Fruit fly (Drosophila melanogaster) whole organism: ENCODE measurements around the gene CG3473.

Source experiments
- CG8478 ChIP-seq: fragments of >200 bp; optimal IDR thresholded peaks from 2 replicates; lab custom pipeline; 2018; ENCODE audit warnings: inconsistent platforms
- Dll ChIP-seq: fragments of >200 bp; optimal IDR thresholded peaks from 2 replicates; lab custom pipeline; 2017
- EcR ChIP-seq, 2 experiments: fragments of >200 bp; optimal IDR thresholded peaks; 2 replicates each; lab custom pipeline; 2017; ENCODE audit warnings: missing biosample characterization in 2 of 2, missing genetic modification characterization in 2 of 2, missing genetic modification reagents in 2 of 2
- pan ChIP-seq: fragments of >200 bp; optimal IDR thresholded peaks from 2 replicates; lab custom pipeline; 2017
- psq ChIP-seq: fragments of >200 bp; optimal IDR thresholded peaks from 2 replicates; lab custom pipeline; 2017
- usp ChIP-seq: fragments of >200 bp; optimal IDR thresholded peaks from 2 replicates; lab custom pipeline; 2017; ENCODE audit warnings: missing biosample characterization, missing genetic modification characterization, mixed read lengths

CG3473 gene

dm6 chr2L:14524244-14524643, 39.3 kb downstream of the CG3473 start, which contains the start of gene CG33648:
Gene CG33648, plus strand, starts transcription at chr2L:14524312.
- TF ChIP-seq CG8478 (lab: Kevin White, UChicago), result no peak
- no peak for TF ChIP-seq psq (lab: Kevin White, UChicago)
- no peak for TF ChIP-seq pan (lab: Kevin White, UChicago)

DNA sequence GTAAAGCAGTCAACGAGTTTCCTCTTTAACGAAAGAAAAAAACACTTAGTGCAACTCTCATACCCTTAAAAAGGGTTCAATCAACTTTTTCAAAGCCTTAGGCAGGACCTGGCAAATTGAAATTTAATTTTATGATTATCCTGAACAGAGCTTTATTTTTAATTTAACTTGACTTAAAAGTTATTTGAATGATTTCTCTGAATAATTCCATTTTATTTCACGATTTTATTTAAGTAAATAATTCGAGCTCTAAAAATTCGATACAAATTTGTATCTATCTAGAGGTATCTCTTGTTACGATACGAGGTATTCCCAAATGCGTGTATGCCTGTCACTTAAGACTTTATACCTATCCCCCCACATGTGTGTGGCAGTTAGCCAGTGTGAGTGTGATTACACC, 39.8 kb downstream of the CG3473 start:
- no peak for TF ChIP-seq EcR (GFP tag; optimal IDR thresholded peaks at IDR 0.05; lab: Kevin White, UChicago)
- no peak for TF ChIP-seq usp (GFP tag; lab: Kevin White, UChicago)

DNA sequence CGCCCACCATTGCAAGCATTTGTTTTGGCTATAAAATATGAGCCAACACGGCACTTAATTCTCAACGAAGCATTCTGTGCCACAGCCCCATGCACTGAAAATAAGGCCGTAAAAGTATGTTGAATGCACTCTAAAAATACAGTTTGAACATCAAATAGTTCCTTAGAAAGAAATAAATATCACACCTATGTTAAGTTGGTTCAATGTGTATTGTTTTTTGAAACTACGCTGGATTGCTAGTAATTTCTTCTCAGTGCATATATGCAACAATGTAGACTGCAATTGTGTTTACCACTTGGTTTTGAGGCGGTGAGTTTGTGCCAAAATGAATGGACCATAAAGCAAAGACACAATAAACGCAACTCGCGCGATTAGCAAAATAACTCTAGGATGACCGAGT, 42.1 kb downstream of the CG3473 start:
- no peak for TF ChIP-seq usp (GFP tag; lab: Kevin White, UChicago)

DNA sequence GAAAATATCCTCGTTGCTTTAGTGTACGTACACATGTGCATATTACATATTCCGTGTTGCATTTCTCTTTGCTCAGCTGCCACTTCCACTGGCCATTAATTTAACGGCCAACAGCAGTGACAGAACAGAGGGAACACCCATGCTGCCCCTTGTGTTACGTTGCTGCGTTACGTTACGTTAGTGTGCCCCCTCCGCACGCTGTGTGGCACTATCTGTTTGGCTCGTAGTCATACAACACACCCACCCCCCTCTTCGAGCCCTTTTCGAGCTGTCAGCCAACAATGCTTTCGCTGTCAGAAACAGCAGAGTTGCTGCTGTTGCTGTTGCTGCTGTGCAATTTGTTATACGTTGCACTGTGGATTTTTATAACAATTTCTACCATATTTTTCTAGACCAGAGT, 43.0 kb downstream of the CG3473 start:
- TF ChIP-seq usp (GFP tag; lab: Kevin White, UChicago) (no peak), CG8478 (lab: Kevin White, UChicago) (no peak), psq (lab: Kevin White, UChicago) (no peak), EcR (GFP tag; optimal IDR thresholded peaks at IDR 0.05; lab: Kevin White, UChicago) (no peak), Dll (lab: Kevin White, UChicago) (no peak), pan (lab: Kevin White, UChicago) (no peak)

DNA sequence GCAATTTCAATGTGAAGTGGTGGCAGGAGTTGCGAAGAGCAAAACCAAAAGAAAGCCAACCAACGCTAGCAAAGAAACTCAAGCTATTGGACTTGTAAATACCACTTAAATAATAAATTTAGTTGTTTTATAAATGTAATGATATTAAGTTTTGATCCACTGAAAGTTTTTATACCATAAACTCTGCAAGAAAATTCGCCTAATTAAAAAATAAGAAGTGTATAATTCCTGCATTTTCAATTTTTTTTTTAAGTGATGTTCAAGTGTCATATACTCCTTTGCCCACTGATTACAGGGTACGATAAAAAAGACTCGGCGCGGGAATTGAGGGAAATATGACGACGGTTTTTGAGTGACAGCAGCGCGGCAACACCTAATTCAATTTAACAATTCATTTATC, 44.3 kb downstream of the CG3473 start:
- no peak for TF ChIP-seq Dll (lab: Kevin White, UChicago)
- no peak for TF ChIP-seq CG8478 (lab: Kevin White, UChicago)
- no peak for TF ChIP-seq EcR (GFP tag; optimal IDR thresholded peaks at IDR 0.05; lab: Kevin White, UChicago)
- TF ChIP-seq pan (lab: Kevin White, UChicago), result no peak
- TF ChIP-seq psq (lab: Kevin White, UChicago), result no peak
- no peak for TF ChIP-seq usp (GFP tag; lab: Kevin White, UChicago)

- no peak for TF ChIP-seq psq (lab: Kevin White, UChicago)
- no peak for TF ChIP-seq pan (lab: Kevin White, UChicago)
- no peak for TF ChIP-seq usp (GFP tag; lab: Kevin White, UChicago)
- no peak for TF ChIP-seq Dll (lab: Kevin White, UChicago)
- no peak for TF ChIP-seq CG8478 (lab: Kevin White, UChicago)
- no peak for TF ChIP-seq EcR (GFP tag; optimal IDR thresholded peaks at IDR 0.05; lab: Kevin White, UChicago)
Observed at dm6 chr2L:14517997-14518559, 45.4 kb downstream of the CG3473 start.

DNA sequence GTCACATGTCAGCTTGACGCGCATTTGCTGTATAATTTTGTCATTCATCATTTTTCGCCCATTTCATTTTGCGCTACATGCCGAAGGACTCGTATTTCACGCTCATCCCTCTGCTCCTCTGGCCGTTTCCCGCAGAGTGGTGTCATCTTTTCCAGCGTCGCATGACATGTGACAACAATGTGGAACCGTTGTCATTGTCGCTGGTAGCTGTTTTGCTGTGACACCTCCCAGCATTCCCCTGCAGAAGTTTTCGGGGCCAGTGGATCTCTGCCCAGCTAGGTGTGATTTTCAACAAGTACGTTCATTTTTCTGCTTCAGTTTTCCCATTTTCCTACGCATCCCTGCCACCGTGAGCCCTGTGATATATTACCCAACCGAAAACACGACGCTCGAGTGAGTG, 46.2 kb downstream of the CG3473 start:
- TF ChIP-seq EcR (GFP tag; optimal IDR thresholded peaks at IDR 0.05; lab: Kevin White, UChicago) (no peak), pan (lab: Kevin White, UChicago) (no peak), CG8478 (lab: Kevin White, UChicago) (no peak), Dll (lab: Kevin White, UChicago) (no peak), usp (GFP tag; lab: Kevin White, UChicago) (no peak), psq (lab: Kevin White, UChicago) (no peak)

- TF ChIP-seq CG8478 (lab: Kevin White, UChicago), result no peak
- TF ChIP-seq usp (GFP tag; lab: Kevin White, UChicago), result no peak
- no peak for TF ChIP-seq EcR (GFP tag; optimal IDR thresholded peaks at IDR 0.05; lab: Kevin White, UChicago)
- TF ChIP-seq pan (lab: Kevin White, UChicago), result no peak
- no peak for TF ChIP-seq Dll (lab: Kevin White, UChicago)
- TF ChIP-seq psq (lab: Kevin White, UChicago), result no peak
Observed at dm6 chr2L:14516360-14516759, 47.2 kb downstream of the CG3473 start.

- TF ChIP-seq EcR (GFP tag; optimal IDR thresholded peaks at IDR 0.05; lab: Kevin White, UChicago) (no peak), Dll (lab: Kevin White, UChicago) (no peak), CG8478 (lab: Kevin White, UChicago) (no peak), pan (lab: Kevin White, UChicago) (no peak), psq (lab: Kevin White, UChicago) (no peak), usp (GFP tag; lab: Kevin White, UChicago) (no peak)
Observed at dm6 chr2L:14515222-14516044, 48.1 kb downstream of the CG3473 start.
